Worm (Caenorhabditis elegans) whole organism, L1 larva: Measurements from ENCODE around the gene srh-219.

Source experiments
- ceh-82 ChIP-seq, 3 experiments: fragments of 150-350 bp in 1 of 3; sonication (generic microtip) in 2 of 3; optimal IDR thresholded peaks; 2 replicates each; lab custom pipeline; 2014 to 2017; ENCODE audit warnings: missing biosample characterization in 3 of 3, missing genetic modification characterization in 3 of 3
- elt-3 ChIP-seq, 6 experiments: fragments of 150-350 bp in 1 of 6; sonication (generic microtip); optimal IDR thresholded peaks; 2 replicates each; lab custom pipeline; 2017 to 2018; ENCODE audit warnings: missing biosample characterization in 6 of 6, missing genetic modification characterization in 6 of 6, inconsistent platforms in 1 of 6
- lin-15B ChIP-seq: fragments of 150-350 bp; sonication (generic microtip); optimal IDR thresholded peaks from 3 replicates; lab custom pipeline; 2014; ENCODE audit warnings: missing biosample characterization, missing genetic modification characterization
- nhr-11 ChIP-seq: fragments of 150-350 bp; optimal IDR thresholded peaks from 2 replicates; lab custom pipeline; 2014; ENCODE audit warnings: missing biosample characterization, missing genetic modification characterization
- nhr-237 ChIP-seq: fragments of 150-350 bp; optimal IDR thresholded peaks from 2 replicates; lab custom pipeline; 2014; ENCODE audit warnings: missing biosample characterization, missing genetic modification characterization
- sox-4 ChIP-seq: sonication (generic microtip); optimal IDR thresholded peaks from 2 replicates; lab custom pipeline; 2016; ENCODE audit warnings: missing genetic modification characterization, missing compliant biosample characterization
- tbx-2 ChIP-seq: sonication (generic microtip); optimal IDR thresholded peaks from 2 replicates; lab custom pipeline; 2016; ENCODE audit warnings: missing genetic modification characterization, missing compliant biosample characterization

DNA sequence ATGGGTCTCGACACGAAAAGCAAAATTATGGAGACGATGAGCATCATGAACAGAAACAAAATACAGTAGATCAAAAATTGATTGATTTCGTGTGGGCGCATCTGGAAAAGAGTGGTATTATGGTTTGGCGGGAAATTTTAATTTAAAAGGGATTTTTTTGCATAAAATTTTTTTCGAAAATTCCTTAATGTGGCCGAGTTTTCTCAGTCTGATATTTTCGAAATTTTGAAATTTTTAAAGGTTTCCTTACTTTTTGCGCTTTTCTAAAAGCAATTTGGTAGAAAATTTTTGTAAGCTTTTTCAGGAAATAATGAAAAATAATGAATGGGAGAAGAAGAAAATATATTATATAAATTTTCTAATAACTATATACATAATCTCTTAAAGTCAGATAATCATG lies 38.6 kb downstream of the srh-219 start, which contains the start of gene F21A3.2:
- TF ChIP-seq lin-15B (tag; lab: Kevin White, UChicago) (no peak), tbx-2 (tag; lab: Kevin White, UChicago) (no peak), elt-3 (tag; optimal IDR thresholded peaks at IDR 0.05; lab: Kevin White, UChicago) (no peak), nhr-11 (tag; lab: Kevin White, UChicago) (no peak), ceh-82 (tag; optimal IDR thresholded peaks at IDR 0.05; lab: Kevin White, UChicago) (no peak), nhr-237 (tag; lab: Kevin White, UChicago) (no peak), sox-4 (tag; lab: Kevin White, UChicago) (no peak)
